Worm (Caenorhabditis elegans) whole organism, early embryonic: ENCODE measurements around the gene mdt-21.
"Not testable (repeated sequence)": the region's sequence is repeated elsewhere in the genome, so short reads cannot be mapped to it uniquely, and the experiment has no call there.

Experiments used
- B0310.2 ChIP-seq: sonication (generic microtip); optimal IDR thresholded peaks from 2 replicates; lab custom pipeline; 2016; ENCODE audit warnings: mild to moderate bottlenecking, missing genetic modification characterization, missing compliant biosample characterization
- ama-1 ChIP-seq: fragments of 150-350 bp; optimal IDR thresholded peaks from 2 replicates; lab custom pipeline; 2014
- ceh-13 ChIP-seq: fragments of 200-800 bp; sonication (Bioruptor generic); optimal IDR thresholded peaks from 2 replicates; lab custom pipeline; 2018; ENCODE audit warnings: mild to moderate bottlenecking, missing genetic modification characterization, missing compliant biosample characterization
- hmg-4 ChIP-seq: fragments of 200-800 bp; sonication (Bioruptor generic); optimal IDR thresholded peaks from 2 replicates; lab custom pipeline; 2018; ENCODE audit warnings: mild to moderate bottlenecking, missing genetic modification characterization, missing compliant biosample characterization
- hnd-1 ChIP-seq: sonication (generic microtip); optimal IDR thresholded peaks from 2 replicates; lab custom pipeline; 2016; ENCODE audit warnings: missing genetic modification characterization, missing compliant biosample characterization
- scrt-1 ChIP-seq: fragments of 200-800 bp; sonication (Bioruptor generic); IDR thresholded peaks from 2 replicates; pipeline ENCODE4 v1.3.6; 2022; ENCODE audit warnings: missing genetic modification characterization, missing compliant biosample characterization
- sea-1 ChIP-seq: fragments of 200-800 bp; sonication (Bioruptor generic); conservative IDR thresholded peaks from 2 replicates; pipeline ENCODE4 v1.3.6; 2022; ENCODE audit warnings: missing genetic modification characterization, missing compliant biosample characterization
- tbx-11 ChIP-seq: fragments of 200-800 bp; sonication (Bioruptor generic); IDR thresholded peaks from 2 replicates; pipeline ENCODE4 v1.3.6; 2022; ENCODE audit warnings: missing genetic modification characterization, missing compliant biosample characterization
- tbx-37 ChIP-seq: fragments of 200-800 bp; sonication (Bioruptor generic); conservative IDR thresholded peaks from 2 replicates; pipeline ENCODE4 v1.3.6; 2022; ENCODE audit warnings: missing genetic modification reagents, missing genetic modification characterization, missing compliant biosample characterization

ce11 chrIII:11787376-11787775 lies 10.0 kb downstream of the mdt-21 start, which contains the start of gene C24H11.1:
- not testable (repeated sequence) for TF ChIP-seq hmg-4; scrt-1; ama-1 (lab: Kevin White, UChicago); B0310.2 (tag; lab: Kevin White, UChicago); hnd-1 (tag; lab: Kevin White, UChicago); sea-1 (GFP tag; lab: Robert Waterston, UW); ceh-13 (GFP tag; lab: Kevin White, UChicago); tbx-37; tbx-11
